Fruit fly (Drosophila melanogaster): Measurements from ENCODE around the gene Pvf3.

dm6 chr2L:7110318-7110717 is 47.2 kb downstream of the Pvf3 start:
- no peak for TF ChIP-seq CG8478 (optimal IDR thresholded peaks at IDR 0.05)
- no peak for TF ChIP-seq CTCF (optimal IDR thresholded peaks at IDR 0.05)
